Worm (Caenorhabditis elegans) whole organism, L4 larva: ENCODE data around the gene cest-17.

Experiments
- ces-1 ChIP-seq: fragments of 150-350 bp; sonication (generic microtip); optimal IDR thresholded peaks from 4 replicates; lab custom pipeline; 2014; ENCODE audit warnings: missing biosample characterization, missing genetic modification reagents, missing genetic modification characterization
- daf-8 ChIP-seq: fragments of 200-800 bp; sonication (Bioruptor generic); IDR thresholded peaks from 2 replicates; pipeline ENCODE4 v1.3.6; 2022; ENCODE audit warnings: missing genetic modification characterization, missing compliant biosample characterization
- dmd-8 ChIP-seq: fragments of 200-800 bp; sonication (Bioruptor generic); IDR thresholded peaks from 2 replicates; pipeline ENCODE4 v1.3.6; 2022; ENCODE audit warnings: missing genetic modification characterization, missing compliant biosample characterization
- fos-1 ChIP-seq: fragments of 150-350 bp; optimal IDR thresholded peaks from 2 replicates; lab custom pipeline; 2014; ENCODE audit warnings: missing biosample characterization, missing genetic modification characterization
- hif-1 ChIP-seq, 2 experiments: sonication (generic microtip); optimal IDR thresholded peaks; 2 replicates each; lab custom pipeline; 2016 to 2017; ENCODE audit warnings: missing compliant biosample characterization in 2 of 2, missing genetic modification characterization in 2 of 2, missing genetic modification reagents in 2 of 2, missing genotype in 2 of 2, mild to moderate bottlenecking in 1 of 2
- nhr-77 ChIP-seq: fragments of 150-350 bp; optimal IDR thresholded peaks from 2 replicates; lab custom pipeline; 2014; ENCODE audit warnings: missing biosample characterization, missing genetic modification characterization
- skn-1 ChIP-seq: fragments of 150-350 bp; optimal IDR thresholded peaks from 2 replicates; lab custom pipeline; 2014; ENCODE audit warnings: missing biosample characterization, missing genetic modification characterization
- zip-11 ChIP-seq: fragments of 200-800 bp; sonication (Bioruptor generic); IDR thresholded peaks from 2 replicates; pipeline ENCODE4 v1.3.6; 2022; ENCODE audit warnings: missing genetic modification characterization, missing compliant biosample characterization

DNA sequence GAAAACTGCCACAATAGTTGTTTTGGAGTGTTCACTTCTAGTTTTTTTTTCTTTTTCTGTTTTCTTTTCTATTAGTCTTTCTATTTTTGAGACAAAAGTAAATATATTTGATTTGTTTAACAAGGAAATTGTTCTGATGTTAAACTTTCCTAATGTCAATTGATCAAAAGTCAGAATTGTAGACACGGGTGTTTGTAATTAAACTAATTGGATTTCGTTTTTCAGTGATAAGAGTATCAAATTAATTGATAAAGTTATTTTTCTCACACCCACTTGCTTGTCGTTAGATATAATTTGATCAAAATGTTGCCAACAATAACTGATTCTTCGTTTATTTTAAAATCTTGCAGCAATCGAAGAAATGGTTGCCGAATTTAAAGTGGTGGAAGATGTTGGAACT lies 39.9 kb upstream of the cest-17 start:
- TF ChIP-seq hif-1 (tag; optimal IDR thresholded peaks at IDR 0.05; lab: Kevin White, UChicago) (no peak), zip-11 (GFP tag; lab: Robert Waterston, UW) (no peak), ces-1 (GFP tag; lab: Kevin White, UChicago) (no peak), daf-8 (no peak), fos-1 (tag; lab: Kevin White, UChicago) (no peak), nhr-77 (tag; lab: Kevin White, UChicago) (no peak), skn-1 (no peak), dmd-8 (no peak)
